Worm (Caenorhabditis elegans): Measurements from ENCODE around the gene cfap-20.

DNA sequence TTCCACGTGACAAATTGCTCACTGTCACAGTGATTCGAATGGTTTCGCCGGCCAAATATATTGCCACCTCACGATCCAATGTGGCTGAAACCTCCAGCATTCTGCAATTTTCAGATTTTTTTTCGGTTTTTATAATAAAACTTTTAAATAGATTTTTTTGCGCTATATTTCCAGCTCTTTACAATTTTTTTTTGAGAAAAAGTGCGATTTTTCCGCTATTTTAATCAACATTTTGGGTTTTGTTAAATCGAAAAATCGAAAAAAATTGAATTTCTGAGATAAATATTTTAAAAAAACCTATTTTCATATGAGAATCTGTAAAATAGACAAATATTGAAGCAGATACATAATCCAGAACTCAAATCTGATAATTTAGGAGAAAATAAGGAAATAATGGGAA, 38.3 kb downstream of the cfap-20 start, which contains the start of gene M01F1.9:
- TF ChIP-seq F13H6.1 (tag; optimal IDR thresholded peaks at IDR 0.05): no peak
- TF ChIP-seq snpc-4 (tag; optimal IDR thresholded peaks at IDR 0.05): no peak
- no peak for TF ChIP-seq alr-1 (tag; optimal IDR thresholded peaks at IDR 0.05)
- no peak for TF ChIP-seq mdl-1 (tag; optimal IDR thresholded peaks at IDR 0.05)
- TF ChIP-seq ceh-82 (tag; optimal IDR thresholded peaks at IDR 0.05): no peak
- no peak for TF ChIP-seq nhr-237 (tag; optimal IDR thresholded peaks at IDR 0.05)
- TF ChIP-seq ztf-11 (tag; optimal IDR thresholded peaks at IDR 0.05): no peak
- no peak for TF ChIP-seq ztf-4 (tag; optimal IDR thresholded peaks at IDR 0.05)
- no peak for TF ChIP-seq aly-2 (tag; optimal IDR thresholded peaks at IDR 0.05)
- TF ChIP-seq nhr-77 (tag; optimal IDR thresholded peaks at IDR 0.05): no peak
- no peak for TF ChIP-seq elt-1 (tag; optimal IDR thresholded peaks at IDR 0.05)
- TF ChIP-seq unc-62 (GFP tag; optimal IDR thresholded peaks at IDR 0.05): no peak
- TF ChIP-seq mab-5 (tag; optimal IDR thresholded peaks at IDR 0.05): no peak
- no peak for TF ChIP-seq elt-3 (tag; optimal IDR thresholded peaks at IDR 0.05)

All from whole organism, L2 larva.